Worm (Caenorhabditis elegans): Measurements from ENCODE around the gene F31A3.5.
A peak's percentile ranks its signal among the peaks of the same experiment; 100 is the strongest.

Gene F31A3.5

DNA sequence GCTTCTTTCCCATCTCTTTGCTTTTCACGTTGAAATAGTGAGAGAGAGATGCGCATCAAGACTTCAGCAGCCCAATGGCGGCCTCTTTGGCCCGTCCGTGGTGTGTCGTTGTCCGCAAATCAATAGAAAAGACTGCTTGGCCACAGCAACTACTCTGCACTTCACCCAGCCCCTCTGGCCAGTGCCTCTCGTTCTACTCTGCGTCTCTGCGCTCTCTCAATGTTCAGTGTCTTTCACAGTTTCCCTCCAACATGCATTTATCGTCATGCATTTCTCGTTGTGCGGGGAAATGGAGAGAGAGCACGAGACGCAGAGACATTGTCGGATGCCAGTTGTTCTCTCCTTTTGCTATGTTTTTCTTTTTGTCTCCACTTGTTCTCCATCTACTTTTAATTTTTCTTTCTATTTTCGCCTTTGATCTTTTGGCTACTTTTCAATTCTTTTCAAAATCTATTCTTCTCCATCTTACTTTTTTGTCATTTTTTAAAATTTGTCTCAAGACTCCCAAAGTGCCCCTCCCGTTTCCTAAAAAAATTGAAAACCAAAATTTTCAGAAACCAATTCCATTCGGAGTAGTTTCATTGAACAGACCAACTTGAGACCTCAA is 49.8 kb downstream of the F31A3.5 start, which contains the start of gene nhr-1:
TSS of gene nhr-1 (plus strand) at position 557 of the 607 bp plus-strand sequence.
- TF ChIP-seq ztf-23 (GFP tag; IDR thresholded peaks at IDR 0.05) (no peak), klf-2 (GFP tag; conservative IDR thresholded peaks at IDR 0.05) (no peak), cog-1 (tag; optimal IDR thresholded peaks at IDR 0.05) (peak; percentile 89), flt-1 (GFP tag; IDR thresholded peaks at IDR 0.05) (no peak), ref-1 (GFP tag; conservative IDR thresholded peaks at IDR 0.05) (no peak), T22C8.4 (GFP tag; IDR thresholded peaks at IDR 0.05) (peak; percentile 66), tab-1 (GFP tag; IDR thresholded peaks at IDR 0.05) (0 out of 2 replicates have a peak, but pooled peaks have one; percentile 42)

DNA sequence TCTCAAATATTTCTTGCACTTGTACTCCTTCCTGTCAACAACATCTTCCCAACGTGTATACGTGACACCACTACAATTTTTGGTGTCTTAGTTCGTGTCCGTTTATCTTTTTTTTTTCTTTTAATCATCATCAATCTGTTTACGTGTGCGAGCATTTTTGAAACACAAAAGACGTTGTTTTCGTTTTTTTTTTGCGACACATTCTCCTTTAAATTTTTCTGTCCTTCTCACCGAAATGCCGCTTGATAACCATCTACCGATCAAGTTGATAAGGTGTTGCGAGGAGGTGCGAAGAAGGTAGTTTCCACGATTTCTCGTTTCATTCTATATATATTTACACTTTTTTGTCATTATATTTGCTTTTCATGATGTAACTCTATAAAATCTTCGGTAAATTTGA is 52.9 kb downstream of the F31A3.5 start:
- TF ChIP-seq flt-1 (GFP tag; IDR thresholded peaks at IDR 0.05) (no peak), med-1 (GFP tag; optimal IDR thresholded peaks at IDR 0.05; ENCODE audit: insufficient read depth) (no peak), T22C8.4 (GFP tag; IDR thresholded peaks at IDR 0.05) (no peak), ztf-29 (GFP tag; IDR thresholded peaks at IDR 0.05) (no peak), ref-1 (GFP tag; conservative IDR thresholded peaks at IDR 0.05) (no peak), ztf-23 (GFP tag; IDR thresholded peaks at IDR 0.05) (no peak), klf-2 (GFP tag; conservative IDR thresholded peaks at IDR 0.05) (no peak), tab-1 (GFP tag; IDR thresholded peaks at IDR 0.05) (no peak), cog-1 (tag; optimal IDR thresholded peaks at IDR 0.05) (no peak)

DNA sequence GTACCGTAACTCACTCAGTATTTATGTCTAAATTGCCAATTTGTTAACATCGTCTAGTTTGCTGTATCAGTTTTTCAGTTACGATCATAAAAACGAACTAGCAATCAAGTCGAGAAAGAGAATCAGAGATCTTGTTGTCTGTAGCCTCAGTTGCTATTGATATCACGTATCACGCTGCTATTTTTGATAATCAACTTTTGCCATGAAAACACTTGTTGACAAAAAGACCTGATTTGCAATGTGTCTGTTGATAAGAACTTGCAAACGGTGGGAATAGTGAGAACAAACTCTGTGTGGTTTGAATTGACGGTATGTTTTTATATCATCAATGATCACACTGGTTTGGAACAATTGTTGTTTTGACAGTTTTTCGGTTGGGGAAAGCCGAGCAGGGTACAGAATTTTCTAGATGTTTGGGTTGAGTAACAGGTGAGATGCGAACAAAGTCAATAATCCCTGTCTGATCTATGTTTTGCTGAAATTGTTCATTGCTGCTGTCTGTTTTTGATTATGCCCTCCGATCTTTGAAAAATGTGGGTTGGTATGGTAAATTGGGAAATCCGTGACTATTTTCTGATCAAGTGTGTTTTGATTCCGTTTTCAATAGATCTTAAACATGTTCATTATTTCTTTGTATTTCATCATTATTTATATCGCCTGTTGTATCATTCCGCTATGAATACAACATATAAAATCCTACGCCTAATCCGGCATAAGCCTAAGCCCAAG is 54.2 kb downstream of the F31A3.5 start:
- TF ChIP-seq ztf-23 (GFP tag; IDR thresholded peaks at IDR 0.05) (no peak), tab-1 (GFP tag; IDR thresholded peaks at IDR 0.05) (no peak), med-1 (GFP tag; optimal IDR thresholded peaks at IDR 0.05; ENCODE audit: insufficient read depth) (no peak), klf-2 (GFP tag; conservative IDR thresholded peaks at IDR 0.05) (no peak), ref-1 (GFP tag; conservative IDR thresholded peaks at IDR 0.05) (no peak), cog-1 (tag; optimal IDR thresholded peaks at IDR 0.05) (no peak), flt-1 (GFP tag; IDR thresholded peaks at IDR 0.05) (no peak), T22C8.4 (GFP tag; IDR thresholded peaks at IDR 0.05) (no peak), ztf-29 (GFP tag; IDR thresholded peaks at IDR 0.05) (no peak)

DNA sequence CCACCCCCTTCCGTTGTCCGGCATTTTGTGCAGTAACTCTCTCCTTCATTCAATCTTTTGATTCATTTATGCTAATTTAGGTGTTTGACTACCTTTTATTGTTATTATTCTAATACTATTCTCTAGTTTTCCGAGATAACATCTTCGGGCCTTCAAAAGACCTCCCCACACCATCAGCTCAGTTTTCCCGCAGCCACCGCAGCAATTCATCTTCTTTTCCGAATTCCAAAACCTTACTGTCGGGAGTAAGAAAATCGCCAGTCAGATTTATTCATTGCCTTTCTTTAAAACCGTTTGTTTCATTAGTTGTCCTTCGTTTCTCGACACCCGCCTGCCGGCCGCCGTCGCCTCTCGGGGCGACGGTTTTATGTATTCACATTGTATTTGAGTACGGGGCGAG is 55.3 kb downstream of the F31A3.5 start:
- no peak for TF ChIP-seq ztf-29 (GFP tag; IDR thresholded peaks at IDR 0.05)

DNA sequence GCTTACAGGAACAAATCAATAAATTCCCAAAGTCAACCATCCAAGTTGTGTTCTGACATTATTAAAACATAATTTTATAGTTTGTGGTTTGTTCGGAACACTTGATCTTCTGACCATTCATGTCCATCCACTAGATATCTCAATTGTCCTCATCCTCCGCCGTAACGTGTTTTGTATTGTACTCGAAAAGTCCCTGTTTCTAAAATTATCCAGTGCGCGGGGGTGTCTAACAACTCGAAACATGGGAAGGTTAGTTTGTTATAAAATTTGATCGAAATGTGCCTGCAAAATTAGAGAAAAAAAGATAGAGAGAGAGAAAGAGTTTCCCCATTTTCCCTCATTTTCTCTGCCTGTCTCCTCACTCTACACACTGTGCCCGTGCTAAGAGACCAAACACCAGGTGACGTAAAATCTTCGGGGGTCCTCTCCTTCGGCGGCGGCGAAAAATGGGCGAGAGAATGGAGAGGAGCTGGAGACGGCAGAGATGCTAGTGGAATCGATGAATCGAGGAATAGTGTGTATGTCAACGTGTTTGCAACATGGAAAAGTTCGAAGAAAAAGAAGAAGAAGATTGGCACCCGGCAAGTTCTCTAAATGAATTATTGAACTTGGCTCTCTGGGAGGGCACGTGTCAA is 57.7 kb downstream of the F31A3.5 start:
- TF ChIP-seq cog-1 (tag; optimal IDR thresholded peaks at IDR 0.05) (peak; percentile 51), klf-2 (GFP tag; conservative IDR thresholded peaks at IDR 0.05) (no peak)

Data from whole organism, midembryonic.